Worm (Caenorhabditis elegans) whole organism, mixed stage, embryonic: ENCODE measurements around the gene W09C2.10.
"Not testable (repeated sequence)": the region's sequence is repeated elsewhere in the genome, so short reads cannot be mapped to it uniquely, and the experiment has no call there.

ENCODE experiments used
- M03D4.4 ChIP-seq: sonication (generic microtip); optimal IDR thresholded peaks from 2 replicates; lab custom pipeline; 2017; ENCODE audit warnings: mild to moderate bottlenecking, missing genetic modification characterization, missing compliant biosample characterization
- bed-3 ChIP-seq: fragments of 200-800 bp; sonication (Bioruptor generic); optimal IDR thresholded peaks from 3 replicates; lab custom pipeline; 2018; ENCODE audit warnings: mild to moderate bottlenecking, missing genetic modification characterization, moderate library complexity, missing compliant biosample characterization
- blmp-1 ChIP-seq: fragments of 150-350 bp; optimal IDR thresholded peaks from 2 replicates; lab custom pipeline; 2014; ENCODE audit warnings: missing biosample characterization, missing genetic modification characterization
- ceh-39 ChIP-seq: fragments of 150-350 bp; optimal IDR thresholded peaks from 2 replicates; lab custom pipeline; 2014; ENCODE audit warnings: missing biosample characterization, missing genetic modification characterization
- ceh-43 ChIP-seq: fragments of 200-800 bp; sonication (Bioruptor generic); optimal IDR thresholded peaks from 2 replicates; lab custom pipeline; 2018; ENCODE audit warnings: mild to moderate bottlenecking, missing genetic modification characterization, moderate library complexity, missing compliant biosample characterization
- ceh-83 ChIP-seq: fragments of 200-800 bp; sonication (Bioruptor generic); optimal IDR thresholded peaks from 2 replicates; lab custom pipeline; 2018; ENCODE audit warnings: mild to moderate bottlenecking, missing genetic modification characterization, missing compliant biosample characterization
- ces-1 ChIP-seq: fragments of 150-350 bp; optimal IDR thresholded peaks from 2 replicates; lab custom pipeline; 2014; ENCODE audit warnings: missing biosample characterization, missing genetic modification reagents, missing genetic modification characterization
- cnd-1 ChIP-seq: fragments of 200-800 bp; sonication (Bioruptor generic); optimal IDR thresholded peaks from 2 replicates; lab custom pipeline; 2018; ENCODE audit warnings: mild to moderate bottlenecking, missing genetic modification characterization, missing compliant biosample characterization
- drap-1 ChIP-seq: fragments of 200-800 bp; sonication (Bioruptor generic); optimal IDR thresholded peaks from 3 replicates; lab custom pipeline; 2018; ENCODE audit warnings: mild to moderate bottlenecking, missing genetic modification characterization, missing compliant biosample characterization
- elt-1 ChIP-seq: sonication (generic microtip); optimal IDR thresholded peaks from 2 replicates; lab custom pipeline; 2017; ENCODE audit warnings: missing genetic modification characterization, mild to moderate bottlenecking, missing compliant biosample characterization, antibody characterized with exemption, moderate library complexity, borderline replicate concordance; ENCODE audit not compliant: insufficient read depth
- elt-3 ChIP-seq: fragments of 150-350 bp; optimal IDR thresholded peaks from 2 replicates; lab custom pipeline; 2014; ENCODE audit warnings: missing biosample characterization, missing genetic modification characterization
- flh-1 ChIP-seq: fragments of 200-800 bp; sonication (Bioruptor generic); optimal IDR thresholded peaks from 2 replicates; lab custom pipeline; 2018; ENCODE audit warnings: mild to moderate bottlenecking, missing genetic modification characterization, moderate library complexity, missing compliant biosample characterization
- ham-2 ChIP-seq: fragments of 200-800 bp; sonication (Bioruptor generic); optimal IDR thresholded peaks from 2 replicates; lab custom pipeline; 2018; ENCODE audit warnings: mild to moderate bottlenecking, missing genetic modification characterization, missing compliant biosample characterization
- hlh-1 ChIP-seq: fragments of 150-350 bp; optimal IDR thresholded peaks from 2 replicates; lab custom pipeline; 2014; ENCODE audit warnings: missing biosample characterization, missing genetic modification reagents, missing genetic modification characterization
- lin-13 ChIP-seq: fragments of 150-350 bp; optimal IDR thresholded peaks from 2 replicates; lab custom pipeline; 2014; ENCODE audit warnings: missing biosample characterization, missing genetic modification characterization
- lin-32 ChIP-seq: fragments of 200-800 bp; sonication (Bioruptor generic); optimal IDR thresholded peaks from 2 replicates; lab custom pipeline; 2018; ENCODE audit warnings: mild to moderate bottlenecking, missing genetic modification characterization, missing compliant biosample characterization
- lsy-2 ChIP-seq: fragments of 150-350 bp; optimal IDR thresholded peaks from 2 replicates; lab custom pipeline; 2014; ENCODE audit warnings: missing biosample characterization, missing genetic modification characterization
- mls-2 ChIP-seq: sonication (generic microtip); optimal IDR thresholded peaks from 2 replicates; lab custom pipeline; 2016; ENCODE audit warnings: mild to moderate bottlenecking, missing genetic modification characterization, moderate library complexity, missing compliant biosample characterization
- nhr-12 ChIP-seq: fragments of 150-350 bp; optimal IDR thresholded peaks from 2 replicates; lab custom pipeline; 2014; ENCODE audit warnings: missing biosample characterization, missing genetic modification characterization
- nhr-2 ChIP-seq: fragments of 150-350 bp; optimal IDR thresholded peaks from 2 replicates; lab custom pipeline; 2014; ENCODE audit warnings: missing biosample characterization, missing genetic modification characterization
- nhr-237 ChIP-seq: fragments of 150-350 bp; optimal IDR thresholded peaks from 2 replicates; lab custom pipeline; 2014; ENCODE audit warnings: missing biosample characterization, missing genetic modification characterization
- nhr-76 ChIP-seq: sonication (generic microtip); optimal IDR thresholded peaks from 2 replicates; lab custom pipeline; 2017; ENCODE audit warnings: missing biosample characterization, missing genetic modification characterization
- pha-4 ChIP-seq: fragments of 150-350 bp; optimal IDR thresholded peaks from 2 replicates; lab custom pipeline; 2018; ENCODE audit warnings: missing biosample characterization, missing genetic modification reagents, missing genetic modification characterization
- sem-2 ChIP-seq: fragments of 200-800 bp; sonication (Bioruptor generic); optimal IDR thresholded peaks from 2 replicates; lab custom pipeline; 2018; ENCODE audit warnings: mild to moderate bottlenecking, missing genetic modification characterization, missing compliant biosample characterization
- snpc-4 ChIP-seq: fragments of 150-350 bp; optimal IDR thresholded peaks from 2 replicates; lab custom pipeline; 2014; ENCODE audit warnings: missing biosample characterization, missing genetic modification characterization
- sptf-1 ChIP-seq: sonication (generic microtip); optimal IDR thresholded peaks from 2 replicates; lab custom pipeline; 2017; ENCODE audit warnings: mild to moderate bottlenecking, missing genetic modification characterization, moderate library complexity, missing compliant biosample characterization
- tbx-8 ChIP-seq: fragments of 200-800 bp; sonication (Bioruptor generic); optimal IDR thresholded peaks from 2 replicates; lab custom pipeline; 2018; ENCODE audit warnings: mild to moderate bottlenecking, missing genetic modification characterization, moderate library complexity, missing compliant biosample characterization
- unc-120 ChIP-seq: sonication (generic microtip); optimal IDR thresholded peaks from 2 replicates; lab custom pipeline; 2017; ENCODE audit warnings: missing genetic modification characterization, missing compliant biosample characterization; ENCODE audit not compliant: poor library complexity, severe bottlenecking
- unc-39 ChIP-seq: fragments of 150-350 bp; optimal IDR thresholded peaks from 2 replicates; lab custom pipeline; 2014; ENCODE audit warnings: missing biosample characterization, missing genetic modification characterization
- unc-62 ChIP-seq: fragments of 150-350 bp; optimal IDR thresholded peaks from 2 replicates; lab custom pipeline; 2014; ENCODE audit warnings: missing biosample characterization, missing genetic modification reagents, missing genetic modification characterization
- zip-8 ChIP-seq: fragments of 150-350 bp; optimal IDR thresholded peaks from 2 replicates; lab custom pipeline; 2014; ENCODE audit warnings: missing biosample characterization, missing genetic modification characterization
- ztf-11 ChIP-seq: fragments of 150-350 bp; optimal IDR thresholded peaks from 2 replicates; lab custom pipeline; 2014; ENCODE audit warnings: missing biosample characterization, missing genetic modification characterization

Gene W09C2.10

DNA sequence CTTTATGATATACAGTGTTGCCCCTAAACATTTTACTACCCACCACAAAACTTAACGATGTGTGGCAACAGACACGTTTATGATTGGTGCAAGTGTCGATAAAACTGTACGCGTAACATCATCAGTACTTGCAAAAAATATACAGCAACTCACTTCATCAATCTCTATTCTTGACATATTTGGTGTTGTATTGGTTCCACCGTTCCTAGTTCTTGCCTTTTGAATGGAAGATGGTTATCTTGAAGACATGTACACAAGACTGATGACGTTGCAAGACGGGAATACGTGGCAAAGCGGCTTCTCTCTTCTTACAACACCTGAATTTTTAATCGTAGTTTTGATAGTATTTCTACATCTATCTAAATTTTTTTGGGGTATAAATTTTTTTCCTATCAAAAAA is 14.0 kb downstream of the W09C2.10 start:
- no peak for TF ChIP-seq nhr-237 (tag; lab: Kevin White, UChicago)
- no peak for TF ChIP-seq blmp-1 (tag; lab: Kevin White, UChicago)
- peak; percentile 91 for TF ChIP-seq elt-1 (tag; lab: Kevin White, UChicago)
- no peak for TF ChIP-seq unc-62 (GFP tag; lab: Kevin White, UChicago)
- no peak for TF ChIP-seq hlh-1

DNA sequence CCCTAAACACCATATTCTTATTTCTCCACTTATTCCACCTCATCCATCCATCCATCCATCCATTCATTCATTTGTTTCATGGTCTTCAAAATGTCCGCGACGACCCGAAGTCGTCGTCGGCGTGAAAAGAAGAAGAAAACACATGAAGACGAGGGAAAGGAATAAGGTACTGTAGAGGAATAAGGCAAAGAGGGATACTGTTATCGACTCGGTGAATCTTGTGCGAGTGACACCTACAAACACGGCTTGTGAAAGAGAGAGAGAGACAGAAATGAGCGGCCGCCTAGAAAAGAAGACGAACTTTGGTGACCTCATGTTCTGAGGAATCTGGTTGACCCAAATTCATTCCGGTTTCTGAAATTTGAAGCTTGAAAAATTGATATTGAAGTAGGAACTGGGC is 15.8 kb downstream of the W09C2.10 start:
- TF ChIP-seq M03D4.4 (no peak), nhr-12 (tag; lab: Kevin White, UChicago) (no peak), unc-39 (tag; lab: Kevin White, UChicago) (no peak), elt-1 (tag; lab: Kevin White, UChicago) (peak; percentile 97), elt-3 (no peak), ceh-43 (GFP tag; lab: Kevin White, UChicago) (no peak)
- TF ChIP-seq, all 35 proteins: peak for 1

DNA sequence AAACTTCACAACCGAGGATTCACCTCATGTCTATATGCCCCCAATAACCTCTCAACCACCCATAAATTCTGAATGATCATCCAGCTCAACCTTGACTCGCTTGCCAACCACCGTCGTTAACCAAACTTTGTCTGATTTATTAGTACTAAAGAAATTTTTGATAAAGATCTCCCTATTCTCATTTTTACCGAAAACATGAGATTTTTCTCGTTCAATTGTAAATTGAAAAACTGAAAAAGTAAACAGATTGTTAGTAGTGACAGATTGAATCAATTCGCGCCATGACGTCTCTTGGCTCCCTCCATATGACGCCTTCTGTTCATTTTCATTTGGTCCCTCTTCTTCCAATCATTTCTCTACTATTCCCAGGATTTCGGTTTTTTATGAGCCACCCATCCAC is 16.9 kb downstream of the W09C2.10 start:
- TF ChIP-seq snpc-4 (tag; lab: Kevin White, UChicago) (no peak), ceh-43 (GFP tag; lab: Kevin White, UChicago) (no peak), flh-1 (GFP tag; lab: Kevin White, UChicago) (no peak), mls-2 (tag; lab: Kevin White, UChicago) (no peak), lin-13 (tag; lab: Kevin White, UChicago) (no peak), sem-2 (GFP tag; lab: Kevin White, UChicago) (no peak), blmp-1 (tag; lab: Kevin White, UChicago) (no peak), drap-1 (no peak), nhr-237 (tag; lab: Kevin White, UChicago) (no peak), bed-3 (GFP tag; lab: Kevin White, UChicago) (no peak), ham-2 (GFP tag; lab: Kevin White, UChicago) (no peak), lin-32 (GFP tag; lab: Kevin White, UChicago) (no peak), unc-62 (GFP tag; lab: Kevin White, UChicago) (no peak)

DNA sequence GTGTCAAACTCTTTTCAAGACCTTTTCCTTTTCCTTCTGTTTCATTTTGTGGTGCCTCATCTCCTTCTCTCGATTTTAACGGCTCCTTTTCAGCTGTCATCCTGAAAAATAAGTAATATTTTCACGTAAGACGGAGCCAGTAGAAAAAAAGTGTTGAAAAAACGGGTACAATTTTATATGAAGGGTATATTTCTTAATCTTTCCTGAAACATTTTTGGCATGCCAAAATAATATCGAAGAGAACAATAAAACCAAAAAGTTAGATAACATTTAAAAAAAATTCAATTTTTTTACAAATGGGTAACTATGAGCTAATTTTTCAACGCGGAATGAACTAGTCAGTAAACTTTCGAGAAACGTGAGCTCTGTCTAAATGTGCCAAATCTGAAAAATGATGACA is 23.3 kb downstream of the W09C2.10 start, which contains the start of gene aat-1:
Gene aat-1, minus strand, starts transcription at position 101 of the 400 bp plus-strand sequence.
- no peak for TF ChIP-seq nhr-76
- no peak for TF ChIP-seq elt-3
- TF ChIP-seq ceh-39 (tag; lab: Kevin White, UChicago): no peak
- TF ChIP-seq cnd-1 (tag; lab: Kevin White, UChicago): no peak
- no peak for TF ChIP-seq blmp-1 (tag; lab: Kevin White, UChicago)
- TF ChIP-seq unc-62 (GFP tag; lab: Kevin White, UChicago): no peak
- TF ChIP-seq drap-1: no peak
- TF ChIP-seq ceh-83: no peak
- no peak for TF ChIP-seq tbx-8
- no peak for TF ChIP-seq sem-2 (GFP tag; lab: Kevin White, UChicago)
- TF ChIP-seq lin-13 (tag; lab: Kevin White, UChicago): no peak
- TF ChIP-seq snpc-4 (tag; lab: Kevin White, UChicago): no peak
- TF ChIP-seq mls-2 (tag; lab: Kevin White, UChicago): no peak
- no peak for TF ChIP-seq ceh-43 (GFP tag; lab: Kevin White, UChicago)
- no peak for TF ChIP-seq ham-2 (GFP tag; lab: Kevin White, UChicago)
- TF ChIP-seq sptf-1 (tag; lab: Kevin White, UChicago): no peak
- TF ChIP-seq flh-1 (GFP tag; lab: Kevin White, UChicago): no peak
- TF ChIP-seq zip-8 (tag; lab: Kevin White, UChicago): no peak

DNA sequence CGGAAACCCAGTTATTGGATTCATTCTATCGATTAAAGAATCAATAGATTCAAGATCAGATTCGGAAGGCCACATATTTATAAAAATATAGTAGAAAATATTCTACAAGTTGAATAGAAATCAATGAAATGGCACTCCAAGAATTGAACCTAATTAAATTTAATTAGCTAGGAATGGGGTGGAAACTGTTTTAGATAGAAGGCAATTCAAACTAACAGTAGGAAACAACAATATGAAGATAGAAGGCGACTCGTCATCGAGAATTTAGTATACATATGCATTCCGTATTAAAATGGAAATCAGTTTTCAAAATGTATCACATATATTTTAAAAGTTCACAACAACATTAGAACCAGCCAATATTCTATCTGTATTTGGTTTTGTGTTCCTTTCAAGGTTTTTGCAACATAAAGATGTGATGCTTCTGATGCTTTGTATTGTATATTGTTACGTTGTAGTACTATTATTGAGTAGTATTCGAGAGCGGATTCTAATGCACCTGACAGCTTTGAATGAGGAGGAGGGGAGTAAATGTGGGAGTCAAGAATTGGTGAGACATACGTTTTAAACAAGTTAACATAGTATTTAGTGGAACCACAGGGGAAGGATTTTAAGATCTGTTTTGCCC is 29.0 kb downstream of the W09C2.10 start, which contains the start of the genes F27C8.3 and F27C8.2:
Gene F27C8.3, minus strand, starts transcription at position 101 of the 628 bp plus-strand sequence.
Gene F27C8.2, plus strand, starts transcription at position 578 of the 628 bp plus-strand sequence.
- TF ChIP-seq ceh-43 (GFP tag; lab: Kevin White, UChicago); elt-1 (tag; lab: Kevin White, UChicago); ceh-39 (tag; lab: Kevin White, UChicago): not testable (repeated sequence)

DNA sequence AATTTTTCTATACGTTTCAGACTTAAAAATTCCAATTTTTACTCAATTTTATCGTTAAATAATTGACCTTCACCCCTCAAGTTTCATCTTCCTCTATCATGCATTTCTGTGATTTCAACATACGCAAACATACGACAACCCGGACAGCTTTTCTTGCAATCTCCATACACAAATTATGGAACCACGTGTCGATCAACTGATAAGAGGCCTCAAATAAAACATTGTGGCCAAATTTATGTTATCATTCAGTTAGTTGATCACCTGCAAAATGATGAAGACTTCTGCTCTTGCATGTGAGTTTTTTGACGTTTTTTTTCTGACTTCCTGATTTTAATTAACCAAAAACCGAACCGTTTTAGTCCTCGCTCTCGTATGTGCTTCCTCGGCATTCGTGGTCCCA is 31.4 kb downstream of the W09C2.10 start, which contains the start of gene spp-18:
Gene spp-18, plus strand, starts transcription at position 257 of the 400 bp plus-strand sequence.
- TF ChIP-seq flh-1 (GFP tag; lab: Kevin White, UChicago): no peak
- no peak for TF ChIP-seq mls-2 (tag; lab: Kevin White, UChicago)
- no peak for TF ChIP-seq lsy-2 (tag; lab: Kevin White, UChicago)
- no peak for TF ChIP-seq nhr-2
- TF ChIP-seq ceh-83: no peak
- TF ChIP-seq hlh-1: no peak
- no peak for TF ChIP-seq ces-1
- no peak for TF ChIP-seq cnd-1 (tag; lab: Kevin White, UChicago)
- no peak for TF ChIP-seq pha-4
- no peak for TF ChIP-seq nhr-12 (tag; lab: Kevin White, UChicago)
- no peak for TF ChIP-seq lin-32 (GFP tag; lab: Kevin White, UChicago)
- no peak for TF ChIP-seq bed-3 (GFP tag; lab: Kevin White, UChicago)
- no peak for TF ChIP-seq ham-2 (GFP tag; lab: Kevin White, UChicago)
- no peak for TF ChIP-seq unc-120 (tag; lab: Kevin White, UChicago)
- TF ChIP-seq ztf-11 (tag; lab: Kevin White, UChicago): no peak
